Fruit fly (Drosophila melanogaster) whole organism, embryonic: ENCODE data around the gene Qsox2.
A peak's percentile ranks its signal among the peaks of the same experiment; 100 is the strongest.

Experiments used
- ATbp ChIP-seq: fragments of 200-800 bp; sonication (Bioruptor generic); optimal IDR thresholded peaks from 2 replicates; lab custom pipeline; 2017; ENCODE audit warnings: missing biosample characterization, mild to moderate bottlenecking, missing genetic modification characterization, missing genetic modification reagents
- Bteb2 ChIP-seq: fragments of 200-800 bp; sonication (Bioruptor generic); optimal IDR thresholded peaks from 2 replicates; lab custom pipeline; 2016; ENCODE audit warnings: missing biosample characterization, missing genetic modification characterization
- CG10959 ChIP-seq: fragments of 200-800 bp; sonication (Bioruptor generic); IDR thresholded peaks from 2 replicates; pipeline ENCODE4 v1.3.6; 2022; ENCODE audit warnings: missing biosample characterization, missing genetic modification characterization
- CG10979 ChIP-seq: fragments of 200-800 bp; sonication (Bioruptor generic); optimal IDR thresholded peaks from 2 replicates; lab custom pipeline; 2018; ENCODE audit warnings: missing biosample characterization, mild to moderate bottlenecking, missing genetic modification characterization, moderate library complexity
- CG11085 ChIP-seq: fragments of 200-800 bp; sonication (Bioruptor generic); IDR thresholded peaks from 2 replicates; pipeline ENCODE4 v1.3.6; 2022; ENCODE audit warnings: missing biosample characterization, missing genetic modification characterization
- CG11093 ChIP-seq: fragments of 200-800 bp; sonication (Bioruptor generic); IDR thresholded peaks from 3 replicates; pipeline ENCODE4 v1.3.6; 2022; ENCODE audit warnings: missing biosample characterization, missing genetic modification characterization
- CG11695 ChIP-seq: fragments of 200-800 bp; sonication (Bioruptor generic); IDR thresholded peaks from 3 replicates; pipeline ENCODE4 v1.3.6; 2022; ENCODE audit warnings: missing biosample characterization, missing genetic modification characterization
- CG12236 ChIP-seq: fragments of 200-800 bp; sonication (Bioruptor generic); optimal IDR thresholded peaks from 2 replicates; lab custom pipeline; 2016; ENCODE audit warnings: missing biosample characterization, missing genetic modification characterization
- CG18619 ChIP-seq: fragments of 200-800 bp; sonication (Bioruptor generic); optimal IDR thresholded peaks from 3 replicates; lab custom pipeline; 2017; ENCODE audit warnings: missing biosample characterization, mild to moderate bottlenecking, missing genetic modification characterization
- CG2678 ChIP-seq: fragments of 200-800 bp; sonication (Bioruptor generic); optimal IDR thresholded peaks from 3 replicates; lab custom pipeline; 2019; ENCODE audit warnings: missing biosample characterization, mild to moderate bottlenecking, missing genetic modification characterization, moderate library complexity
- CG31441 ChIP-seq: fragments of 200-800 bp; sonication (Bioruptor generic); IDR thresholded peaks from 2 replicates; pipeline ENCODE4 v1.3.6; 2022; ENCODE audit warnings: missing biosample characterization, missing genetic modification characterization
- CG34224 ChIP-seq: fragments of 200-800 bp; sonication (Bioruptor generic); IDR thresholded peaks from 3 replicates; pipeline ENCODE4 v1.3.6; 2022; ENCODE audit warnings: missing biosample characterization, missing genetic modification characterization; ENCODE audit not compliant: partially characterized antibody
- CG34422 ChIP-seq: fragments of 200-800 bp; sonication (Bioruptor generic); IDR thresholded peaks from 3 replicates; pipeline ENCODE4 v1.3.6; 2022; ENCODE audit warnings: missing biosample characterization, missing genetic modification characterization
- CG4424 ChIP-seq: fragments of 200-800 bp; sonication (Bioruptor generic); optimal IDR thresholded peaks from 3 replicates; lab custom pipeline; 2016; ENCODE audit warnings: missing biosample characterization, missing genetic modification characterization
- CG4820 ChIP-seq: fragments of 200-800 bp; sonication (Bioruptor generic); optimal IDR thresholded peaks from 3 replicates; lab custom pipeline; 2016; ENCODE audit warnings: missing biosample characterization, missing genetic modification characterization
- CG6254 ChIP-seq: fragments of 200-800 bp; sonication (Bioruptor generic); optimal IDR thresholded peaks from 3 replicates; lab custom pipeline; 2017; ENCODE audit warnings: mild to moderate bottlenecking, missing biosample characterization, missing genetic modification reagents, missing genetic modification characterization
- CG6791 ChIP-seq: fragments of 200-800 bp; sonication (Bioruptor generic); IDR thresholded peaks from 3 replicates; pipeline ENCODE4 v1.3.6; 2022; ENCODE audit warnings: missing biosample characterization, missing genetic modification characterization; ENCODE audit not compliant: partially characterized antibody
- CG8359 ChIP-seq: fragments of 200-800 bp; sonication (Bioruptor generic); optimal IDR thresholded peaks from 2 replicates; lab custom pipeline; 2017; ENCODE audit warnings: missing biosample characterization, mild to moderate bottlenecking, missing genetic modification characterization, borderline replicate concordance
- CG9727 ChIP-seq: fragments of 200-800 bp; sonication (Bioruptor generic); optimal IDR thresholded peaks from 3 replicates; lab custom pipeline; 2017; ENCODE audit warnings: missing biosample characterization, mild to moderate bottlenecking, missing genetic modification characterization
- Camta ChIP-seq: fragments of 200-800 bp; sonication (Bioruptor generic); optimal IDR thresholded peaks from 2 replicates; lab custom pipeline; 2016; ENCODE audit warnings: missing biosample characterization, missing genetic modification characterization
- CrebB ChIP-seq: fragments of 200-800 bp; sonication (Bioruptor generic); optimal IDR thresholded peaks from 3 replicates; lab custom pipeline; 2018; ENCODE audit warnings: missing biosample characterization, mild to moderate bottlenecking, missing genetic modification characterization
- D ChIP-seq, 2 experiments: fragments of 200-800 bp in 1 of 2; fragments of >200 bp in 1 of 2; sonication (Bioruptor generic) in 1 of 2; optimal IDR thresholded peaks; 2 replicates in 1 of 2; 3 replicates in 1 of 2; lab custom pipeline; 2017; ENCODE audit warnings: mild to moderate bottlenecking in 1 of 2, missing biosample characterization in 1 of 2, missing genetic modification characterization in 1 of 2, missing genetic modification reagents in 1 of 2
- D19B ChIP-seq: fragments of 200-800 bp; sonication (Bioruptor generic); optimal IDR thresholded peaks from 2 replicates; lab custom pipeline; 2017; ENCODE audit warnings: missing biosample characterization, mild to moderate bottlenecking, missing genetic modification characterization
- Dref ChIP-seq: fragments of 200-800 bp; sonication (Bioruptor generic); IDR thresholded peaks from 2 replicates; pipeline ENCODE4 v1.3.6; 2022; ENCODE audit warnings: missing biosample characterization, missing genetic modification characterization
- E2f1 ChIP-seq: fragments of 200-800 bp; sonication (Bioruptor generic); IDR thresholded peaks from 2 replicates; pipeline ENCODE4 v1.3.6; 2022; ENCODE audit warnings: missing biosample characterization, missing genetic modification characterization
- Fer2 ChIP-seq: fragments of 200-800 bp; sonication (Bioruptor generic); optimal IDR thresholded peaks from 2 replicates; lab custom pipeline; 2018; ENCODE audit warnings: missing biosample characterization, mild to moderate bottlenecking, missing genetic modification characterization, moderate library complexity
- Hr3 ChIP-seq: fragments of 200-800 bp; sonication (Bioruptor generic); optimal IDR thresholded peaks from 3 replicates; lab custom pipeline; 2016; ENCODE audit warnings: missing biosample characterization, missing genetic modification characterization
- Hr39 ChIP-seq: fragments of >200 bp; optimal IDR thresholded peaks from 2 replicates; lab custom pipeline; 2017
- Xrp1 ChIP-seq: fragments of 200-800 bp; sonication (Bioruptor generic); IDR thresholded peaks from 2 replicates; pipeline ENCODE4 v1.3.6; 2022; ENCODE audit warnings: missing biosample characterization, missing genetic modification characterization
- abd-A ChIP-seq: fragments of 200-800 bp; sonication (Bioruptor generic); optimal IDR thresholded peaks from 3 replicates; lab custom pipeline; 2019; ENCODE audit warnings: missing biosample characterization, mild to moderate bottlenecking, missing genetic modification characterization, moderate library complexity
- ap ChIP-seq: fragments of 200-800 bp; sonication (Bioruptor generic); IDR thresholded peaks from 2 replicates; pipeline ENCODE4 v1.3.6; 2022; ENCODE audit warnings: missing biosample characterization, missing genetic modification characterization
- ash1 ChIP-seq: fragments of 200-800 bp; sonication (Bioruptor generic); optimal IDR thresholded peaks from 2 replicates; lab custom pipeline; 2018; ENCODE audit warnings: missing biosample characterization, mild to moderate bottlenecking, missing genetic modification characterization
- bsh ChIP-seq, 2 experiments: fragments of 200-800 bp; sonication (Bioruptor generic); optimal IDR thresholded peaks; 2 replicates each; lab custom pipeline; 2017 to 2018; ENCODE audit warnings: mild to moderate bottlenecking in 2 of 2, missing biosample characterization in 2 of 2, missing genetic modification characterization in 2 of 2, moderate library complexity in 1 of 2
- btn ChIP-seq: fragments of 200-800 bp; sonication (Bioruptor generic); optimal IDR thresholded peaks from 2 replicates; lab custom pipeline; 2016; ENCODE audit warnings: missing biosample characterization, missing genetic modification characterization
- chm ChIP-seq: fragments of 200-800 bp; sonication (Bioruptor generic); IDR thresholded peaks from 2 replicates; pipeline ENCODE4 v1.3.6; 2022; ENCODE audit warnings: missing biosample characterization, missing genetic modification characterization
- chn ChIP-seq: fragments of 200-800 bp; sonication (Bioruptor generic); optimal IDR thresholded peaks from 2 replicates; lab custom pipeline; 2016; ENCODE audit warnings: missing biosample characterization, missing genetic modification characterization
- dmrt11E ChIP-seq: fragments of 200-800 bp; sonication (Bioruptor generic); optimal IDR thresholded peaks from 3 replicates; lab custom pipeline; 2018; ENCODE audit warnings: missing biosample characterization, mild to moderate bottlenecking, missing genetic modification characterization, moderate library complexity
- ftz-f1 ChIP-seq: fragments of 200-800 bp; sonication (Bioruptor generic); optimal IDR thresholded peaks from 2 replicates; lab custom pipeline; 2016; ENCODE audit warnings: missing biosample characterization, missing genetic modification characterization
- gsb ChIP-seq: fragments of 200-800 bp; sonication (Bioruptor generic); IDR thresholded peaks from 2 replicates; pipeline ENCODE4 v1.3.6; 2022; ENCODE audit warnings: missing biosample characterization, missing genetic modification characterization
- ham ChIP-seq: fragments of 200-800 bp; sonication (Bioruptor generic); IDR thresholded peaks from 2 replicates; pipeline ENCODE4 v1.3.6; 2022; ENCODE audit warnings: missing biosample characterization, missing genetic modification characterization
- hkb ChIP-seq, 2 experiments: fragments of 200-800 bp in 1 of 2; fragments of >200 bp in 1 of 2; sonication (Bioruptor generic) in 1 of 2; IDR thresholded peaks in 1 of 2; optimal IDR thresholded peaks in 1 of 2; 2 replicates each; pipeline versions ENCODE4 v1.3.6 to Lab custom; 2017 to 2022; ENCODE audit warnings: missing biosample characterization in 1 of 2, missing genetic modification characterization in 1 of 2
- inv ChIP-seq: fragments of 200-800 bp; sonication (Bioruptor generic); IDR thresholded peaks from 2 replicates; pipeline ENCODE4 v1.3.6; 2022; ENCODE audit warnings: missing biosample characterization, missing genetic modification characterization; ENCODE audit not compliant: partially characterized antibody
- nerfin-1 ChIP-seq: fragments of 200-800 bp; sonication (Bioruptor generic); optimal IDR thresholded peaks from 3 replicates; lab custom pipeline; 2019; ENCODE audit warnings: missing biosample characterization, mild to moderate bottlenecking, missing genetic modification characterization, moderate library complexity
- oc ChIP-seq: fragments of 200-800 bp; sonication (Bioruptor generic); optimal IDR thresholded peaks from 2 replicates; lab custom pipeline; 2018; ENCODE audit warnings: missing biosample characterization, mild to moderate bottlenecking, missing genetic modification characterization, moderate library complexity
- sens ChIP-seq: fragments of 200-800 bp; sonication (Bioruptor generic); peaks from one replicate; lab custom pipeline; 2016; ENCODE audit warnings: missing biosample characterization, missing genetic modification characterization
- sima ChIP-seq: fragments of 200-800 bp; sonication (Bioruptor generic); optimal IDR thresholded peaks from 2 replicates; lab custom pipeline; 2016; ENCODE audit warnings: missing biosample characterization, missing genetic modification characterization
- sisA ChIP-seq: fragments of 200-800 bp; sonication (Bioruptor generic); IDR thresholded peaks from 2 replicates; pipeline ENCODE4 v1.3.6; 2022; ENCODE audit warnings: missing biosample characterization, missing genetic modification characterization
- tap ChIP-seq: fragments of 200-800 bp; optimal IDR thresholded peaks from 3 replicates; lab custom pipeline; 2019; ENCODE audit warnings: missing biosample characterization, mild to moderate bottlenecking, missing genetic modification characterization, moderate library complexity
- trem ChIP-seq: fragments of 200-800 bp; optimal IDR thresholded peaks from 3 replicates; lab custom pipeline; 2019; ENCODE audit warnings: missing biosample characterization, mild to moderate bottlenecking, missing genetic modification characterization, moderate library complexity
- tup ChIP-seq: fragments of 200-800 bp; sonication (Bioruptor generic); optimal IDR thresholded peaks from 2 replicates; lab custom pipeline; 2016; ENCODE audit warnings: missing biosample characterization, mild to moderate bottlenecking, missing genetic modification characterization, moderate library complexity
- yki ChIP-seq: fragments of >200 bp; optimal IDR thresholded peaks from 3 replicates; lab custom pipeline; 2018

The Qsox2 gene

DNA sequence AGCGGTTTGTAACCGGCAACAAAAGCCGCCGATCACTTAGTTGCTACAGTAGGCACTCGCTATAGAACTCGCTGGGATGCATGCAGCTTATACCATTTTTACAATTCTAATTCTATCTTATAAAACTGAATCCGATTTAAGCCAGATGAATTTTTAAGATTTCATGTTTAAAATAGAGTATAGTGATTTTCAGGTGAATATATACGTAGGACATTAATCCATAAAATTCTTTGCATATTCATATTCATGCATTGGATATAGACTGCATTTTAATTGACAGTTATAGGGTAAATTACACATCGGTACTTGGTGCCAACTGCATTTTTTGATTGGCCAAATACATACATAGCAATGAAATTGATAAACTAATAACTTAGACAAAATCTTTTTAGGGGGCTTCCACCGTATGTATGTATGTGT lies 25.9 kb upstream of the Qsox2 start (continued):
- TF ChIP-seq chm (GFP tag; lab: Robert Waterston, UW) (no peak), ham (GFP tag; lab: Robert Waterston, UW) (no peak), CG11093 (no peak), CG6791 (GFP tag; lab: Robert Waterston, UW) (no peak), CG34422 (peak; percentile 33; the same call in 2 of the 3 replicates), ap (no peak), bsh (GFP tag; optimal IDR thresholded peaks at IDR 0.05; lab: Kevin White, UChicago) (peak in 1 of 2 experiments; percentile 35), Camta (GFP tag; lab: Kevin White, UChicago) (no peak), trem (tag; lab: Kevin White, UChicago) (no peak), gsb (GFP tag; lab: Robert Waterston, UW) (no peak), CG8359 (GFP tag; lab: Kevin White, UChicago) (no peak), hkb (optimal IDR thresholded peaks at IDR 0.05; lab: Kevin White, UChicago) (no peak), hkb (GFP tag; IDR thresholded peaks at IDR 0.05; lab: Robert Waterston, UW) (peak; percentile 41; the same call in 1 of the 2 replicates), Dref (GFP tag; lab: Robert Waterston, UW) (no peak), CG11695 (GFP tag; lab: Robert Waterston, UW) (no peak), CG6254 (no peak), inv (GFP tag; lab: Robert Waterston, UW) (no peak), chn (GFP tag; lab: Kevin White, UChicago) (no peak), CG31441 (no peak), ATbp (GFP tag; lab: Kevin White, UChicago) (peak; percentile 14), Hr3 (GFP tag; lab: Kevin White, UChicago) (peak; percentile 20), CG10979 (tag; lab: Kevin White, UChicago) (peak; percentile 49), CG4820 (GFP tag; lab: Kevin White, UChicago) (peak; percentile 44), yki (no peak), Hr39 (no peak), btn (GFP tag; lab: Kevin White, UChicago) (no peak), Fer2 (no peak), CG18619 (GFP tag; lab: Kevin White, UChicago) (no peak), ash1 (no peak), ftz-f1 (GFP tag; lab: Kevin White, UChicago) (no peak), CG10959 (GFP tag; lab: Robert Waterston, UW) (0 out of 2 replicates have a peak, but pooled peaks have one; percentile 23), D19B (GFP tag; lab: Kevin White, UChicago) (no peak), sens (GFP tag; lab: Kevin White, UChicago) (peak; percentile 51), abd-A (tag; lab: Kevin White, UChicago) (no peak), dmrt11E (tag; lab: Kevin White, UChicago) (peak; percentile 7), CrebB (no peak), sima (GFP tag; lab: Kevin White, UChicago) (no peak), Xrp1 (GFP tag; lab: Robert Waterston, UW) (0 out of 2 replicates have a peak, but pooled peaks have one; percentile 42), CG9727 (no peak), CG2678 (tag; lab: Kevin White, UChicago) (no peak), oc (no peak), Bteb2 (GFP tag; lab: Kevin White, UChicago) (no peak), CG12236 (no peak), D (optimal IDR thresholded peaks at IDR 0.05; lab: Kevin White, UChicago) (no peak), D (GFP tag; optimal IDR thresholded peaks at IDR 0.05; lab: Kevin White, UChicago) (no peak), E2f1 (peak; percentile 57), CG34224 (GFP tag; lab: Robert Waterston, UW) (no peak), CG4424 (GFP tag; lab: Kevin White, UChicago) (peak; percentile 30), nerfin-1 (no peak), CG11085 (GFP tag; lab: Robert Waterston, UW) (0 out of 2 replicates have a peak, but pooled peaks have one; percentile 19), tap (tag; lab: Kevin White, UChicago) (no peak), tup (GFP tag; lab: Kevin White, UChicago) (no peak), sisA (GFP tag; lab: Robert Waterston, UW) (peak; percentile 51; the same call in 1 of the 2 replicates)
